Worm (Caenorhabditis elegans) whole organism, early embryonic: Measurements from ENCODE around the gene appg-2.

Source experiments
- B0310.2 ChIP-seq: sonication (generic microtip); optimal IDR thresholded peaks from 2 replicates; lab custom pipeline; 2016; ENCODE audit warnings: mild to moderate bottlenecking, missing genetic modification characterization, missing compliant biosample characterization
- F13C5.2 ChIP-seq: sonication (generic microtip); optimal IDR thresholded peaks from 2 replicates; lab custom pipeline; 2017; ENCODE audit warnings: mild to moderate bottlenecking, missing genetic modification characterization, inconsistent platforms, missing compliant biosample characterization
- aly-1 ChIP-seq: sonication (generic microtip); optimal IDR thresholded peaks from 2 replicates; lab custom pipeline; 2016; ENCODE audit warnings: missing genetic modification characterization, missing compliant biosample characterization
- ama-1 ChIP-seq: fragments of 150-350 bp; optimal IDR thresholded peaks from 2 replicates; lab custom pipeline; 2014
- ceh-13 ChIP-seq: fragments of 200-800 bp; sonication (Bioruptor generic); optimal IDR thresholded peaks from 2 replicates; lab custom pipeline; 2018; ENCODE audit warnings: mild to moderate bottlenecking, missing genetic modification characterization, missing compliant biosample characterization
- ceh-36 ChIP-seq: sonication (generic microtip); optimal IDR thresholded peaks from 2 replicates; lab custom pipeline; 2016; ENCODE audit warnings: missing genetic modification characterization, inconsistent platforms, missing compliant biosample characterization
- ets-7 ChIP-seq: sonication (generic microtip); optimal IDR thresholded peaks from 2 replicates; lab custom pipeline; 2016; ENCODE audit warnings: missing genotype, missing genetic modification characterization, missing compliant biosample characterization
- flt-1 ChIP-seq: fragments of 200-800 bp; sonication (Bioruptor generic); IDR thresholded peaks from 2 replicates; pipeline ENCODE4 v1.3.6; 2022; ENCODE audit warnings: missing genetic modification characterization, missing compliant biosample characterization
- hmbx-1 ChIP-seq: sonication (generic microtip); optimal IDR thresholded peaks from 2 replicates; lab custom pipeline; 2016; ENCODE audit warnings: mild to moderate bottlenecking, missing genetic modification characterization, missing compliant biosample characterization
- hmg-4 ChIP-seq: fragments of 200-800 bp; sonication (Bioruptor generic); optimal IDR thresholded peaks from 2 replicates; lab custom pipeline; 2018; ENCODE audit warnings: mild to moderate bottlenecking, missing genetic modification characterization, missing compliant biosample characterization
- hnd-1 ChIP-seq: sonication (generic microtip); optimal IDR thresholded peaks from 2 replicates; lab custom pipeline; 2016; ENCODE audit warnings: missing genetic modification characterization, missing compliant biosample characterization
- pes-1 ChIP-seq: fragments of 200-800 bp; sonication (Bioruptor generic); IDR thresholded peaks from 2 replicates; pipeline ENCODE4 v1.3.6; 2022; ENCODE audit warnings: missing genetic modification reagents, missing genetic modification characterization, missing compliant biosample characterization
- scrt-1 ChIP-seq: fragments of 200-800 bp; sonication (Bioruptor generic); IDR thresholded peaks from 2 replicates; pipeline ENCODE4 v1.3.6; 2022; ENCODE audit warnings: missing genetic modification characterization, missing compliant biosample characterization
- sea-1 ChIP-seq: fragments of 200-800 bp; sonication (Bioruptor generic); conservative IDR thresholded peaks from 2 replicates; pipeline ENCODE4 v1.3.6; 2022; ENCODE audit warnings: missing genetic modification characterization, missing compliant biosample characterization
- tbx-11 ChIP-seq: fragments of 200-800 bp; sonication (Bioruptor generic); IDR thresholded peaks from 2 replicates; pipeline ENCODE4 v1.3.6; 2022; ENCODE audit warnings: missing genetic modification characterization, missing compliant biosample characterization
- tbx-37 ChIP-seq: fragments of 200-800 bp; sonication (Bioruptor generic); conservative IDR thresholded peaks from 2 replicates; pipeline ENCODE4 v1.3.6; 2022; ENCODE audit warnings: missing genetic modification reagents, missing genetic modification characterization, missing compliant biosample characterization
- tra-4 ChIP-seq: sonication (generic microtip); optimal IDR thresholded peaks from 2 replicates; lab custom pipeline; 2017; ENCODE audit warnings: missing genetic modification characterization, missing compliant biosample characterization

Gene appg-2

DNA sequence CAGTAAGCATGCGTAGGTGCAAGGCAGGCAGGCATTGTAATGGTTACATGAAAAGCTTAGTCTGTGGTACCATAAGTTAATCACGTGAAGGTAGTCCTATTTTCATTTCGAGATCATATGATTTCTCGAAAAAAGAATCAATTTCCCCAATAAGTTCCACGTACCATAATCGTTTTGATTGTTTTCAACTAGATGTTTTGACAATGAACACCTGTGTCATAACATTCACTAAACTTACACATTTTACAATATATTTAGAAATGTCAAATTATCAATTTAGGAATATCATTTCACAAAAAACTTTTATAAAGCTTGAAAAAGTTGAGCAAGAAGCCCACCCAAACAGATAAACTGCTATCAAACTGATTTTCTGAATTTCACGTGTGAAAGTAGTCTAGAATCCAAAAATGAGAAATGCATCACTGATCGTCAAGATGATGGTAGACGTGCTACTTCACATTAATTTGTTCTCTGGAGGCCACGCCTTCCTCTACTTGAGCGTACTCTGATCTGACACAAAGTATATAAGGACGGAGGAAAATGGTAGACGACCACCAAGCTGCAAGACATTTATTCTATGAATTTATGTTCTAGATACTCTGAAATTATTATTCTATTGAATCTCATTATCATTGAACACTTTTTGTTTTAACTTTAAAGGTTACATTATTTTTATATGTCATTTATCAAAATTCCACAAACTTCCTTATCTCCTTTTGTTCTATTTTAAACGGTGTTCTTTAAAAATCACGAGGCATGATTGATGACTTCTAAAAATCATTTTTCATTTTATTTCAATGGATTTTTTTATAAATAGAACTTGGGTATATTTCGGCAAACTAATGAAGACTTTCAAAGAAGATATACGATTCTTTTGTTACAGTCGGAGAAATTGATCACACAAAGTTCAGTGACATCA is 18.3 kb downstream of the appg-2 start, which contains the start of gene F46C5.10:
TSS of gene F46C5.10 (minus strand) at position 51 of the 919 bp plus-strand sequence.
- TF ChIP-seq hnd-1 (tag; lab: Kevin White, UChicago) (no peak), ceh-36 (tag; lab: Kevin White, UChicago) (no peak)

DNA sequence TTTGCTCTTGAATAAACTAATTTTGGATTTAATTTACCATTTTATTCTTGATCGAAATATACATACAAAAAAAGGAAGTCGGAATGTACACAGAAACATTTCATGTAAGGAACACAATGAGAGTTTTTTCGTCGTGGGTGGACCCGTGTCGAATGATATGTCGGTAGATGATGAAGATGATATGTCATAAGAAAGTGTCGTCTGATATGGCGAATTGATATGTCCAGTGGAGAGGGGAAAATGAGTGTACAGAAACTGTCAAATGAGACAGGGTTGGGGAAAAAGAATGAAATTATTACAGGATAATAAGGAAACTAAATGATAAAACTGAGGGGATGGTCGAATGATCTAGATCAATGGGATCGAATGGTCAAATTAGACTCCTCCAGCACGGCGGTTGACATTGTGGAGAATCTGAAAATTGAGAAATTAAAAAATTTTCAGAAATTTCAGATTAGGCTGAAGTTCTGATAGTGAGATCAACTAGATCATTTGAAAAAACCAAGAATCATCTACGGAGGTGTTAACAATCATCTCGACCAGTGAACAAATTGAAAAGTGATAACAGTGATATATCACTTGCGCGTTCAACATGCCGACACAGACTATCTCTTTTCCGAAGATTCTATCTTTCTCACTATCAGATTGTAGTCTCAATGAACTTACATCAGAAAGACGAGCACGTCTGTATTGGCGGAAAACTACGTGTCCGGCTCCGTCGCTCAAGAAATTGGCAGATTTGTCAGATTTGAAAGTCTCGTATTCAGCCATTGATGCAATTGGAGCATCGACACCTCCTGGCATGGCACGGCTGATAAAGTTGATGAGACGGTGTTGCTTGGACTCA is 19.4 kb downstream of the appg-2 start:
- TF ChIP-seq hnd-1 (tag; lab: Kevin White, UChicago) (no peak), tbx-11 (GFP tag; lab: Robert Waterston, UW) (no peak), B0310.2 (no peak), hmg-4 (GFP tag; lab: Kevin White, UChicago) (no peak), tra-4 (no peak), ets-7 (tag; lab: Kevin White, UChicago) (no peak)

DNA sequence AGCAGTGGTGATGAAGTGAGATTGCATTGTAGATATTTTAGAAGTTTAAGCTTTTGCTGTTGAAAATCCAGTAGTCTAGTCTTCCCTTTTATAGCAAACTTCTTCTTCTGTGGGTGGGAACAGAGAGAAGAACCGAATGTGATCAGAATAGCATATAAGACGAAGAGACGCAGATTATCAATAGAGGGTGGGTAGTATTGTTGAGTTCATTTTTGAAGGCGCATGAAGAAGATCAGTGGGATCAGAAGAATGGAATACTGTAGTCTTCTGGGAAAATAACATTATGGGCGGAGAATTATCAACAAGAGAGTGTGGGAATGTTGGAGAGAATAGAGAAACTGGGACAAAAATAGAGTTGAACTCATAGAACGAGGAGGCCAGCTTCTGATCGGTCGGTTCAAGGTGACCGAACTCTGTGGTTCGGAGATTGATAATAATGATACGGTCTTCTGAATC is 20.2 kb downstream of the appg-2 start, which contains the start of gene F46C5.1:
TSS of gene F46C5.1 (minus strand) at position 51 of the 456 bp plus-strand sequence.
- TF ChIP-seq hmg-4 (GFP tag; lab: Kevin White, UChicago) = no peak
- TF ChIP-seq hnd-1 (tag; lab: Kevin White, UChicago) = no peak
- no peak for TF ChIP-seq tbx-37 (GFP tag; lab: Robert Waterston, UW)
- TF ChIP-seq hmbx-1 = no peak
- TF ChIP-seq F13C5.2 = no peak
- no peak for TF ChIP-seq ets-7 (tag; lab: Kevin White, UChicago)
- TF ChIP-seq flt-1 = no peak
- no peak for TF ChIP-seq tbx-11 (GFP tag; lab: Robert Waterston, UW)
- TF ChIP-seq ceh-13 (GFP tag; lab: Kevin White, UChicago) = no peak
- TF ChIP-seq sea-1 (GFP tag; lab: Robert Waterston, UW) = no peak
- no peak for TF ChIP-seq scrt-1
- TF ChIP-seq pes-1 (GFP tag; lab: Robert Waterston, UW) = no peak
- no peak for TF ChIP-seq aly-1 (tag; lab: Kevin White, UChicago)
- no peak for TF ChIP-seq ceh-36 (tag; lab: Kevin White, UChicago)

DNA sequence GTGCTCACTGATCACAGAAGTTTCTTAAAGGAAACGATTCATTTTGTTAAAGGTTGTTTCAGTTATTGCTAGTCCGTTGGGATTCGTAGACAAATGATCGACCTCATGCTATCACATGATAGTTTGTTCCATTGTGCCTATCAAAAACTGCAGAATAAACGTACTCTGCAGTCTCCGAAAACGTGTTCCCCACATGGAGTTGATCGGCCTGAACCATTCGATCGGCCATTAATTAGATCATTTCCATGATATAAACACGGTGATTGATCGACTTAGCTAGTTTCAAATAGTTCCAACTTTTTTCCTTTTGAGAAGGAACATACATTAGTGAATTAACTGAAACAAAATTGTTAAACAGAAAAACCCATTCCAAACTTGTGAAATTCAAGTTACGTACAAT is 21.8 kb downstream of the appg-2 start:
- TF ChIP-seq sea-1 (GFP tag; lab: Robert Waterston, UW) (no peak), flt-1 (no peak), pes-1 (GFP tag; lab: Robert Waterston, UW) (no peak), aly-1 (tag; lab: Kevin White, UChicago) (no peak), tbx-37 (GFP tag; lab: Robert Waterston, UW) (no peak), tra-4 (no peak), scrt-1 (no peak), tbx-11 (GFP tag; lab: Robert Waterston, UW) (no peak), ceh-36 (tag; lab: Kevin White, UChicago) (no peak), hnd-1 (tag; lab: Kevin White, UChicago) (no peak), hmg-4 (GFP tag; lab: Kevin White, UChicago) (no peak), B0310.2 (no peak), ets-7 (tag; lab: Kevin White, UChicago) (no peak), hmbx-1 (no peak), F13C5.2 (no peak), ama-1 (no peak), ceh-13 (GFP tag; lab: Kevin White, UChicago) (no peak)

DNA sequence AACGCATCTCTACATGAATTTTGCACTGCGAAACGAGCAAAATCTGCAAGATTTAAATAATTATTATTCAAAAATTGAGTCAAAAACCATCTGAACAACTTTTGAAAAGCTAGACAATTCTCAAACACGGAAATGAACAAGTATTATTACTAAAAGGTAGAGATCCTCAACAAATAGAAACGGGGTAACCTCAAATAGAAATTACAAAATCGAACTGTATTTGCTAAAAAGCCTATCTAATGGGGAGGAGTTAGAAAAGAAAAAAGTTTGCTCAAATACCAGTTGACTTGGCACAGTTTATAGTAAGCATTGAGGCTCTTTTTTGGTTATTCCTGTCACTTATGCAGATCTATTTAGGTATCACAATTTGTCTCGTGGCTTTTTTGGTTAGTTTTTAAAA is 24.8 kb downstream of the appg-2 start, which contains the start of gene nas-25:
TSS of gene nas-25 (plus strand) at position 301 of the 400 bp plus-strand sequence.
- TF ChIP-seq flt-1 = no peak
- TF ChIP-seq ama-1 = no peak
- no peak for TF ChIP-seq tbx-11 (GFP tag; lab: Robert Waterston, UW)
- no peak for TF ChIP-seq ceh-36 (tag; lab: Kevin White, UChicago)
- TF ChIP-seq ceh-13 (GFP tag; lab: Kevin White, UChicago) = no peak
- TF ChIP-seq pes-1 (GFP tag; lab: Robert Waterston, UW) = no peak
- no peak for TF ChIP-seq ets-7 (tag; lab: Kevin White, UChicago)

DNA sequence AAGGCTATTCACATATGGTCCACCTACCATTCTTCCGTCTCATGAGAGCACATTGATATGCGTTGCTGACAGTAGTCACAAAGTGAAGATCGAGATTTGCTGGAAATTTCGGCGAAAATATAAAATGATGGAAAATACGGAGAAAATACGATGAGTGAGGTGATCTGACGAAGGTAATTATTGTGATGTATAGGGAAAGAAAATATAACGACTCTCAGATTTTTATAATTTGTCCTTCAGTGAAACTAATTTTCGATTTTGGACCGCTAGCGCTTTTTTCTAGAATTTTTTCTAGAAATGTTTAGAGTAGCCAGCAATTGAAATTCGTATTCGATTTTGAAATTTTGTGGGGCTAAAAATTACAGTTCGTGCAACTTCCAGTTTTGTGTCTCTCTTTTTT is 28.3 kb downstream of the appg-2 start, which contains the start of gene F46C5.2:
TSS of gene F46C5.2 (minus strand) at position 101 of the 400 bp plus-strand sequence.
- TF ChIP-seq F13C5.2 (no peak), scrt-1 (no peak)

DNA sequence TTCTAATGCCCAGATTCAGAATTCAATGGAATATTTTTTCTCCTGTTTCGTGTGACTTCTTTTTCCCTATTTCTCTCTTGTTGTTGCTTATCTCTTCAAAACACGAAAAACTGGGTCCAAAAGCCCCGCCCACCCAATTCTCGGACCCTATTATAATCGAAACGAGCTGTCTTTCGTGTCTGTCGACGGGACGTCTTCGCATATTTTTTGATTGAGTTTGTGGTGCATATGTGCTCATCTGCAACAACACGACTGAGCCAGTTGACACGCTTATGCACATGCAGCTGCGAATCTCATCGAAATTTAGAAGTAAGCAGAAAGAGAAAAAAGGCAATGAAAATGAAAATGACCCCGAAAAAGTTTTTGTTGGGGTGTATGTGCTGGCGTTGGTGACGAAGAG is 30.0 kb downstream of the appg-2 start:
- TF ChIP-seq ets-7 (tag; lab: Kevin White, UChicago) (no peak), sea-1 (GFP tag; lab: Robert Waterston, UW) (no peak), F13C5.2 (no peak), B0310.2 (no peak), flt-1 (no peak), tbx-37 (GFP tag; lab: Robert Waterston, UW) (no peak), pes-1 (GFP tag; lab: Robert Waterston, UW) (no peak), scrt-1 (no peak), ama-1 (no peak), aly-1 (tag; lab: Kevin White, UChicago) (no peak), tbx-11 (GFP tag; lab: Robert Waterston, UW) (no peak), tra-4 (no peak), hnd-1 (tag; lab: Kevin White, UChicago) (no peak), ceh-13 (GFP tag; lab: Kevin White, UChicago) (no peak), ceh-36 (tag; lab: Kevin White, UChicago) (no peak), hmg-4 (GFP tag; lab: Kevin White, UChicago) (no peak), hmbx-1 (no peak)
